Worm (Caenorhabditis elegans) whole organism, L4/young adult: Measurements from ENCODE around the gene srh-173.

Experiments used
- W03F9.2 ChIP-seq: fragments of 150-350 bp; optimal IDR thresholded peaks from 2 replicates; lab custom pipeline; 2014; ENCODE audit warnings: missing biosample characterization, missing genetic modification characterization
- him-1 ChIP-seq: sonication (generic microtip); optimal IDR thresholded peaks from 2 replicates; lab custom pipeline; 2016; ENCODE audit warnings: missing genotype, missing genetic modification reagents, missing genetic modification characterization, missing compliant biosample characterization

- TF ChIP-seq W03F9.2 (tag; lab: Kevin White, UChicago) (no peak), him-1 (tag; lab: Kevin White, UChicago) (no peak)
Measured at ce11 chrV:19946529-19946928, 26.6 kb upstream of the srh-173 start, which contains the start of gene dhs-24.
